Fruit fly (Drosophila melanogaster) Kc167 (cell line): ENCODE measurements around the gene CG9288.

Experiments used
- Myc ChIP-seq: fragments of >200 bp; optimal IDR thresholded peaks from 2 replicates; lab custom pipeline; 2017; ENCODE audit warnings: missing external identifiers
- Sin3A ChIP-seq: fragments of >200 bp; optimal IDR thresholded peaks from 2 replicates; lab custom pipeline; 2018; ENCODE audit warnings: missing external identifiers
- h ChIP-seq: fragments of >200 bp; optimal IDR thresholded peaks from 3 replicates; lab custom pipeline; 2018; ENCODE audit warnings: missing external identifiers
- insv ChIP-seq: fragments of >200 bp; optimal IDR thresholded peaks from 3 replicates; lab custom pipeline; 2018; ENCODE audit warnings: missing external identifiers
- psq ChIP-seq: fragments of >200 bp; optimal IDR thresholded peaks from 2 replicates; lab custom pipeline; 2017; ENCODE audit warnings: missing external identifiers

- no peak for TF ChIP-seq Myc (lab: Kevin White, UChicago)
- no peak for TF ChIP-seq Sin3A (lab: Kevin White, UChicago)
- TF ChIP-seq psq (lab: Kevin White, UChicago) = no peak
- TF ChIP-seq h (lab: Kevin White, UChicago) = no peak
- no peak for TF ChIP-seq insv
These were observed 48.8 kb downstream of the CG9288 start, which contains the start of gene Mst87F for dm6 chr3R:13827953-13828922.
